Worm (Caenorhabditis elegans) whole organism, mixed stage, embryonic: ENCODE results near the gene prp-19.

ENCODE experiments used
- M03D4.4 ChIP-seq: sonication (generic microtip); optimal IDR thresholded peaks from 2 replicates; lab custom pipeline; 2017; ENCODE audit warnings: mild to moderate bottlenecking, missing genetic modification characterization, missing compliant biosample characterization
- bed-3 ChIP-seq: fragments of 200-800 bp; sonication (Bioruptor generic); optimal IDR thresholded peaks from 3 replicates; lab custom pipeline; 2018; ENCODE audit warnings: mild to moderate bottlenecking, missing genetic modification characterization, moderate library complexity, missing compliant biosample characterization
- blmp-1 ChIP-seq: fragments of 150-350 bp; optimal IDR thresholded peaks from 2 replicates; lab custom pipeline; 2014; ENCODE audit warnings: missing biosample characterization, missing genetic modification characterization
- ceh-39 ChIP-seq: fragments of 150-350 bp; optimal IDR thresholded peaks from 2 replicates; lab custom pipeline; 2014; ENCODE audit warnings: missing biosample characterization, missing genetic modification characterization
- ceh-43 ChIP-seq: fragments of 200-800 bp; sonication (Bioruptor generic); optimal IDR thresholded peaks from 2 replicates; lab custom pipeline; 2018; ENCODE audit warnings: mild to moderate bottlenecking, missing genetic modification characterization, moderate library complexity, missing compliant biosample characterization
- ceh-83 ChIP-seq: fragments of 200-800 bp; sonication (Bioruptor generic); optimal IDR thresholded peaks from 2 replicates; lab custom pipeline; 2018; ENCODE audit warnings: mild to moderate bottlenecking, missing genetic modification characterization, missing compliant biosample characterization
- ces-1 ChIP-seq: fragments of 150-350 bp; optimal IDR thresholded peaks from 2 replicates; lab custom pipeline; 2014; ENCODE audit warnings: missing biosample characterization, missing genetic modification reagents, missing genetic modification characterization
- cnd-1 ChIP-seq: fragments of 200-800 bp; sonication (Bioruptor generic); optimal IDR thresholded peaks from 2 replicates; lab custom pipeline; 2018; ENCODE audit warnings: mild to moderate bottlenecking, missing genetic modification characterization, missing compliant biosample characterization
- drap-1 ChIP-seq: fragments of 200-800 bp; sonication (Bioruptor generic); optimal IDR thresholded peaks from 3 replicates; lab custom pipeline; 2018; ENCODE audit warnings: mild to moderate bottlenecking, missing genetic modification characterization, missing compliant biosample characterization
- elt-3 ChIP-seq: fragments of 150-350 bp; optimal IDR thresholded peaks from 2 replicates; lab custom pipeline; 2014; ENCODE audit warnings: missing biosample characterization, missing genetic modification characterization
- ham-2 ChIP-seq: fragments of 200-800 bp; sonication (Bioruptor generic); optimal IDR thresholded peaks from 2 replicates; lab custom pipeline; 2018; ENCODE audit warnings: mild to moderate bottlenecking, missing genetic modification characterization, missing compliant biosample characterization
- lin-13 ChIP-seq: fragments of 150-350 bp; optimal IDR thresholded peaks from 2 replicates; lab custom pipeline; 2014; ENCODE audit warnings: missing biosample characterization, missing genetic modification characterization
- lsy-2 ChIP-seq: fragments of 150-350 bp; optimal IDR thresholded peaks from 2 replicates; lab custom pipeline; 2014; ENCODE audit warnings: missing biosample characterization, missing genetic modification characterization
- mab-5 ChIP-seq: fragments of 150-350 bp; optimal IDR thresholded peaks from 2 replicates; lab custom pipeline; 2014; ENCODE audit warnings: missing biosample characterization, missing genetic modification characterization
- mep-1 ChIP-seq: fragments of 150-350 bp; optimal IDR thresholded peaks from 2 replicates; lab custom pipeline; 2017; ENCODE audit warnings: missing biosample characterization, missing genetic modification reagents, missing genetic modification characterization, inconsistent platforms
- mls-2 ChIP-seq: sonication (generic microtip); optimal IDR thresholded peaks from 2 replicates; lab custom pipeline; 2016; ENCODE audit warnings: mild to moderate bottlenecking, missing genetic modification characterization, moderate library complexity, missing compliant biosample characterization
- nhr-12 ChIP-seq: fragments of 150-350 bp; optimal IDR thresholded peaks from 2 replicates; lab custom pipeline; 2014; ENCODE audit warnings: missing biosample characterization, missing genetic modification characterization
- nhr-2 ChIP-seq: fragments of 150-350 bp; optimal IDR thresholded peaks from 2 replicates; lab custom pipeline; 2014; ENCODE audit warnings: missing biosample characterization, missing genetic modification characterization
- nhr-237 ChIP-seq: fragments of 150-350 bp; optimal IDR thresholded peaks from 2 replicates; lab custom pipeline; 2014; ENCODE audit warnings: missing biosample characterization, missing genetic modification characterization
- nhr-76 ChIP-seq: sonication (generic microtip); optimal IDR thresholded peaks from 2 replicates; lab custom pipeline; 2017; ENCODE audit warnings: missing biosample characterization, missing genetic modification characterization
- sem-2 ChIP-seq: fragments of 200-800 bp; sonication (Bioruptor generic); optimal IDR thresholded peaks from 2 replicates; lab custom pipeline; 2018; ENCODE audit warnings: mild to moderate bottlenecking, missing genetic modification characterization, missing compliant biosample characterization
- snpc-4 ChIP-seq: fragments of 150-350 bp; optimal IDR thresholded peaks from 2 replicates; lab custom pipeline; 2014; ENCODE audit warnings: missing biosample characterization, missing genetic modification characterization
- sptf-1 ChIP-seq: sonication (generic microtip); optimal IDR thresholded peaks from 2 replicates; lab custom pipeline; 2017; ENCODE audit warnings: mild to moderate bottlenecking, missing genetic modification characterization, moderate library complexity, missing compliant biosample characterization
- tbx-8 ChIP-seq: fragments of 200-800 bp; sonication (Bioruptor generic); optimal IDR thresholded peaks from 2 replicates; lab custom pipeline; 2018; ENCODE audit warnings: mild to moderate bottlenecking, missing genetic modification characterization, moderate library complexity, missing compliant biosample characterization
- unc-120 ChIP-seq: sonication (generic microtip); optimal IDR thresholded peaks from 2 replicates; lab custom pipeline; 2017; ENCODE audit warnings: missing genetic modification characterization, missing compliant biosample characterization; ENCODE audit not compliant: poor library complexity, severe bottlenecking
- unc-39 ChIP-seq: fragments of 150-350 bp; optimal IDR thresholded peaks from 2 replicates; lab custom pipeline; 2014; ENCODE audit warnings: missing biosample characterization, missing genetic modification characterization
- unc-62 ChIP-seq: fragments of 150-350 bp; optimal IDR thresholded peaks from 2 replicates; lab custom pipeline; 2014; ENCODE audit warnings: missing biosample characterization, missing genetic modification reagents, missing genetic modification characterization

prp-19 gene

DNA sequence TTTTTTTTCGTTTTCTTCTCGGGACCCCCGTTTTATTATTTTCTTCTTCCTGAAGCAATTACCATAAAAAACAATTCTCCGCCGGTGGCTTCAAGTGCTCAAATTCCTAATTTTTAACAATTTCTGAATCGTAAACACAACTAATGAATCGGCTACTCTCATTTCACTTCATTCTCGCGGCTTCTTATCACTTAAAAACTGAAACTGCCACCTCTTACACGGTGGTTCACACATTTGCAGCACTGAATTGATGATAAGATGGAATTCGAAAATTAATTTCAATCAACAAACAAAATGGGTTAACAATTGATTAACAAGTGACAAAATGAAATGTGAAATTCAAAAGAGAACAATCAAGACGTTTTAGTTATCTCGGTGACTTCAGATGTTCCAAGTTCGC, 34.7 kb downstream of the prp-19 start:
- no peak for TF ChIP-seq ces-1
- TF ChIP-seq unc-120 (tag; lab: Kevin White, UChicago) = no peak
- TF ChIP-seq unc-62 = no peak
- TF ChIP-seq bed-3 (GFP tag; lab: Kevin White, UChicago) = no peak

DNA sequence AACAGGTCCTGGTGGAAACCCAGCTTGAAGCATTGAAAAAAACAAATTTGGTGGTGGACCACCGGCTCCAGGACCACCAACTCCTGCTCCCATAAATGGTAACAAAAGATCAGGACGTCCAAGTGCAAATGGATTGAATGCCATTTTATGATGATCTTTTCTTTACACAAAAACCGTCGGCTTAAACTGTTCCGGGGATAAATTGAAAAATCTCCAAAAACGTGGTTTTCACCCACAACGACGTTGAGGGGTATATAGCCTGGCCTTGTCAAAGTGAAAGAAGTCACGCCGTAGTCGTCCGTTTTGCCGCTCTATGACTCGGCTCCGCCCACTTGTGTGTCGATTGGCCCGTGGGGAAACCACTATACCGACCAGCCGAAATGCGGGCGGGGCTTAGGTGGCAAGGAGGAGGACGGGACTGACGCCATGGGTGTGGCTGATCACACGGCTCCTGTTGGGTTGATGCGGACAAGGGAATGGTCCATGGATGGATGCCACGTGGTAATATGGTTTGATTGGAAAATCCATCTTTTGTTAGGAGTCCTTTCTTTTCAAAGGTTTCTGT, 35.7 kb downstream of the prp-19 start, which contains the start of gene tbx-2:
tbx-2 (minus strand) TSS at position 264 of the 565 bp plus-strand sequence.
- TF ChIP-seq unc-120 (tag; lab: Kevin White, UChicago) (peak; percentile 6), lsy-2 (tag; lab: Kevin White, UChicago) (peak; percentile 55), ham-2 (GFP tag; lab: Kevin White, UChicago) (no peak)

DNA sequence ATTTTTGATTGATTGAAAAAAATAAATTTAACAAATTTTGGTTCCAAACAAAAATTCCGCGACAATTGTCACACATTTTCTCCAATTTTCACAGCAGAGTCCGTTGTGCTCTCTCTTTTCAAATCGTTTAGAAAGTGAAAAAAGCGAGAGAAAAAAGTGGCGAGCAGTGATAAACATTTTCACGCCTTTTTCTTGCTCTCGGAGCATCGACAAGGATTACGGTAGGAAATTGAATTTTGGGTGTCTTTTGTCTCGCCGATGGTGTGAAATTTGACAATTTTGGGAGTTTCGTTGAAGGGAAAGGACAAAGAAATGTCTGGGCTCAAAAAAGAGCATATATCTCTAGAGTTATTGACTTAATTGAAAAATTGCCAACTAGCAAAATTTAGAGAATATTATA, 37.3 kb downstream of the prp-19 start:
- TF ChIP-seq ceh-43 (GFP tag; lab: Kevin White, UChicago) (no peak), sem-2 (GFP tag; lab: Kevin White, UChicago) (no peak), drap-1 (GFP tag; lab: Kevin White, UChicago) (no peak), bed-3 (GFP tag; lab: Kevin White, UChicago) (no peak), snpc-4 (tag; lab: Kevin White, UChicago) (no peak), sptf-1 (tag; lab: Kevin White, UChicago) (no peak), mab-5 (tag; lab: Kevin White, UChicago) (no peak)

DNA sequence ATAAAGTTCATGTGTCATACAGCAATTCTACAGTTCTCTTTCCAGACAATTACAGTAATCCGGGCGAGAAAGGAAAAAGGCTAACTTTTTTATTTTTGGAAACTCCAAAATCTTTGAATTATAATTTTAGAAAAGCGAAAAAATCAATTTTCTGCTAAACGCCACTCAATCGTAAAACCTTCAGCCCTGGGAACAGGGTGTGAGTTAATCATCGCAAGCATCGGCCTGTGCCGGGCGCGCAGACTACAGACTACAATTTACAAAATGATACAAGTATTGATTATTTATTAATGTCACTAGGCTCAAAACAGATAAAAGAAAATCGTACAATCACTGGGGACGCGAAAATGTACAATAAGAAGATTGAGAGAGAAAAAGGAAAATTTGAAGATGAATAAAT, 41.2 kb downstream of the prp-19 start:
- TF ChIP-seq ces-1 (no peak), mls-2 (no peak), blmp-1 (tag; lab: Kevin White, UChicago) (no peak), cnd-1 (tag; lab: Kevin White, UChicago) (no peak), sptf-1 (tag; lab: Kevin White, UChicago) (no peak), unc-120 (tag; lab: Kevin White, UChicago) (no peak)

DNA sequence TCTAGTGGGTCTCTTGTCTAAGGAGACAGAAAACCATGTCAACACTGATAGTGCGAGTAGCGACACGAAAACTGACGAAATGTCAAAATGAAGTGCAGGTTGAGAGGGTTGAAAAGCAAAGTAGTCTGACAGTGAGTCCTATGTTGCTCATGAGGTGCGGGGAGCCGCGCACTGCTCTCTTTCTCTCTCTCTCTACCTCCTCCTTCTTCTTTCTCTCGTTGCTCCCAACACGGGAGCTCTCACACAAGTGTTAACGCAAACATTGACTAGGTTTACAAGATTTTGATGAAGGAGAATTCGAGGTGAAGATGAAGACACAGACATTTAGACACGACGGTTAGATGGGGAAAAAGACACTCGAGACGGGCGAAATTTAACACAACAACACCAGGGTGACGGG, 42.6 kb downstream of the prp-19 start:
- TF ChIP-seq ceh-83 (GFP tag; lab: Kevin White, UChicago) = no peak
- no peak for TF ChIP-seq tbx-8 (GFP tag; lab: Kevin White, UChicago)
- TF ChIP-seq ceh-43 (GFP tag; lab: Kevin White, UChicago) = no peak
- no peak for TF ChIP-seq ham-2 (GFP tag; lab: Kevin White, UChicago)
- TF ChIP-seq elt-3 (tag; lab: Kevin White, UChicago) = no peak

DNA sequence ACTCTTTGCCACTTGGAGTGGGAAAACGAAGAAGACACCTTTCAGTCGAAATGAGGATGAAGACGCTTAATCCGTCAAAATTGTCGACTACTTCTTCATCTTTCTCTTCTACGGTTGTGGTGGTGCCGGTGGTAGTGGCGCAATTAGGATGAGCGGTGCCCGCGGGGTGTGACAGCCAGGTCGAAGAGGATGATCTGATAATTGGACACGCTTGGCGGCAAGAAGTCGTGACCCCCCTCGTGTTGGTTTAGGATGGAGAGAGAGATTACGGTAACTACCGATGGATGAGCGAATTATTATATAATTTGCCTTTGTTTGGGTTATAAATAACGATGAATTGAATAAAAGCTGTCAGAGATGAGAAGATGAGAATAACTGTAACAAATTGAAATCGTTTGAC, 44.9 kb downstream of the prp-19 start:
- TF ChIP-seq lin-13 (tag; lab: Kevin White, UChicago) (no peak), nhr-2 (tag; lab: Kevin White, UChicago) (peak; percentile 79), ceh-43 (GFP tag; lab: Kevin White, UChicago) (no peak)

DNA sequence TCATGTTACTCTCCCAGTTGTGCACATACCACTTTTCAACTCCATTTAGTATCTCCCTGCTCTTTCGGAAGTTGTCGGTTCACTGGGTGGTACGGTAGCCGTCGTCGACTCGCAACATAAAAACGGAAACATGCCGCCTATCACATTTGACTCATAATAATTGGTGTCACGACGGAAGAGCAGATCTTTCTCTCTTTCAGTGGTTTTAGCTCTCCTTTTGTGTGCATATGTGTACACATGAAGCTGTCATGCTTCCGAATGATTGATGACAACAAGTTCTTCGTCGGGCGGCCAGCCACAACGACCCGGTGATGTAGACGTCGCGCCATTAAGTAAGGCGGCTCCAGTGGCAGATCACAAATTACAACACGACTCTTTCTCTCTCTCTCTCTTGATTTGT, 46.1 kb downstream of the prp-19 start:
- TF ChIP-seq ceh-43 (GFP tag; lab: Kevin White, UChicago) = no peak
- TF ChIP-seq unc-39 = no peak
- no peak for TF ChIP-seq sptf-1 (tag; lab: Kevin White, UChicago)
- no peak for TF ChIP-seq ham-2 (GFP tag; lab: Kevin White, UChicago)
- no peak for TF ChIP-seq ceh-39 (tag; lab: Kevin White, UChicago)
- no peak for TF ChIP-seq mep-1 (tag; lab: Kevin White, UChicago)
- TF ChIP-seq bed-3 (GFP tag; lab: Kevin White, UChicago) = no peak
- no peak for TF ChIP-seq M03D4.4 (tag; lab: Kevin White, UChicago)
- TF ChIP-seq nhr-76 (tag; lab: Kevin White, UChicago) = no peak
- TF ChIP-seq nhr-12 = no peak
- TF ChIP-seq nhr-237 (tag; lab: Kevin White, UChicago) = no peak
